Worm (Caenorhabditis elegans) whole organism, mixed stage, embryonic: Measurements from ENCODE around the gene egl-18.

Source experiments
- ces-1 ChIP-seq: fragments of 150-350 bp; optimal IDR thresholded peaks from 2 replicates; lab custom pipeline; 2014; ENCODE audit warnings: missing biosample characterization, missing genetic modification reagents, missing genetic modification characterization
- elt-1 ChIP-seq: sonication (generic microtip); optimal IDR thresholded peaks from 2 replicates; lab custom pipeline; 2017; ENCODE audit warnings: missing genetic modification characterization, mild to moderate bottlenecking, missing compliant biosample characterization, antibody characterized with exemption, moderate library complexity, borderline replicate concordance; ENCODE audit not compliant: insufficient read depth
- elt-3 ChIP-seq: fragments of 150-350 bp; optimal IDR thresholded peaks from 2 replicates; lab custom pipeline; 2014; ENCODE audit warnings: missing biosample characterization, missing genetic modification characterization
- lsy-2 ChIP-seq: fragments of 150-350 bp; optimal IDR thresholded peaks from 2 replicates; lab custom pipeline; 2014; ENCODE audit warnings: missing biosample characterization, missing genetic modification characterization
- nhr-76 ChIP-seq: sonication (generic microtip); optimal IDR thresholded peaks from 2 replicates; lab custom pipeline; 2017; ENCODE audit warnings: missing biosample characterization, missing genetic modification characterization
- unc-39 ChIP-seq: fragments of 150-350 bp; optimal IDR thresholded peaks from 2 replicates; lab custom pipeline; 2014; ENCODE audit warnings: missing biosample characterization, missing genetic modification characterization
- unc-62 ChIP-seq: fragments of 150-350 bp; optimal IDR thresholded peaks from 2 replicates; lab custom pipeline; 2014; ENCODE audit warnings: missing biosample characterization, missing genetic modification reagents, missing genetic modification characterization

ce11 chrIV:1908467-1908866 is 6.3 kb downstream of the egl-18 start:
- no peak for TF ChIP-seq lsy-2
- no peak for TF ChIP-seq unc-62 (GFP tag; lab: Kevin White, UChicago)
- TF ChIP-seq elt-1 (tag; lab: Kevin White, UChicago) = no peak
- TF ChIP-seq nhr-76 (tag; lab: Kevin White, UChicago) = no peak
- no peak for TF ChIP-seq ces-1
- TF ChIP-seq elt-3 = no peak
- no peak for TF ChIP-seq unc-39 (tag; lab: Kevin White, UChicago)
